Worm (Caenorhabditis elegans): ENCODE results near the gene C36C9.11.
"Not testable (repeated sequence)": the region's sequence is repeated elsewhere in the genome, so short reads cannot be mapped to it uniquely, and the experiment has no call there.

ce11 chrX:1689996-1690395 is 2.8 kb downstream of the C36C9.11 start, which contains the start of gene C36C9.12:
- TF ChIP-seq him-1, W03F9.2 (tag; optimal IDR thresholded peaks at IDR 0.05): not testable (repeated sequence)

Data from whole organism, L4/young adult.